Worm (Caenorhabditis elegans) whole organism, L2 larva: ENCODE measurements around the gene C49F5.8.

Experiments used
- ama-1 ChIP-seq: fragments of 150-350 bp; optimal IDR thresholded peaks from 2 replicates; lab custom pipeline; 2018; ENCODE audit warnings: inconsistent platforms
- lin-13 ChIP-seq: fragments of 150-350 bp; optimal IDR thresholded peaks from 2 replicates; lab custom pipeline; 2014; ENCODE audit warnings: missing biosample characterization, missing genetic modification reagents, missing genetic modification characterization
- nhr-23 ChIP-seq: fragments of 150-350 bp; optimal IDR thresholded peaks from 2 replicates; lab custom pipeline; 2014; ENCODE audit warnings: missing biosample characterization, missing genetic modification reagents, missing genetic modification characterization
- nhr-25 ChIP-seq: fragments of 150-350 bp; sonication (generic microtip); optimal IDR thresholded peaks from 3 replicates; lab custom pipeline; 2014; ENCODE audit warnings: missing biosample characterization, missing genetic modification characterization
- skn-1 ChIP-seq: sonication (generic microtip); optimal IDR thresholded peaks from 2 replicates; lab custom pipeline; 2017; ENCODE audit warnings: missing biosample characterization, missing genetic modification characterization
- snpc-4 ChIP-seq: fragments of 150-350 bp; optimal IDR thresholded peaks from 2 replicates; lab custom pipeline; 2014; ENCODE audit warnings: missing biosample characterization, missing genetic modification characterization
- unc-39 ChIP-seq: fragments of 150-350 bp; optimal IDR thresholded peaks from 2 replicates; lab custom pipeline; 2014; ENCODE audit warnings: missing biosample characterization, missing genetic modification characterization
- unc-62 ChIP-seq: fragments of 150-350 bp; optimal IDR thresholded peaks from 2 replicates; lab custom pipeline; 2014; ENCODE audit warnings: missing biosample characterization, missing genetic modification reagents, missing genetic modification characterization

DNA sequence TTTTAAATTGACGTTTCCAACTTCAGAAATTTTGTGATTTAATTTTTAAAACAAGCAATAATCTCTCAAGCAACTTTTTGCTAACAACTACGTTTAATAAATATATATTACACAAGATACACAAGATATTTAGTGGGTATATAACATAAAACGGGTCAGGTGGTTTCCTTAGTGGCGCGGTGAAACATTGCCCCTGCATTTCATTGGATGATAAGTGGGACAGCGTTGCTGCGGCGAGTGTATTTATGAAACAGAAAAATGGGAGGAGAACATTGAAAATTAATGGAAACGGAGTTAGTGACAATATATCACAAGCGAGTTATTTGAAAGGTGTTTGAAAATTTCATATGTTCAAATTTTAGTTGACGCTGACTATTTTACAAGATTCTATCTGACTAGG lies 32.8 kb downstream of the C49F5.8 start:
- TF ChIP-seq lin-13 (GFP tag; lab: Kevin White, UChicago) (no peak), ama-1 (lab: Kevin White, UChicago) (no peak), nhr-25 (no peak), snpc-4 (tag; lab: Kevin White, UChicago) (no peak), unc-62 (GFP tag; lab: Kevin White, UChicago) (no peak), unc-39 (tag; lab: Kevin White, UChicago) (no peak), skn-1 (tag; lab: Kevin White, UChicago) (no peak), nhr-23 (tag; lab: Kevin White, UChicago) (no peak)
